Worm (Caenorhabditis elegans): Measurements from ENCODE around the gene pycr-1.

pycr-1 gene

ce11 chrX:12106004-12106403 lies 40.6 kb upstream of the pycr-1 start (continued):
- TF ChIP-seq mec-3 (tag; optimal IDR thresholded peaks at IDR 0.05; ENCODE audit: borderline replicate concordance) (peak; percentile 76), T23F11.4 (GFP tag; optimal IDR thresholded peaks at IDR 0.05) (peak; percentile 94), pax-1 (tag; optimal IDR thresholded peaks at IDR 0.05) (no peak), ceh-9 (tag; optimal IDR thresholded peaks at IDR 0.05) (peak; percentile 82), sdc-2 (tag; optimal IDR thresholded peaks at IDR 0.05) (peak; percentile 94), elt-4 (tag; optimal IDR thresholded peaks at IDR 0.05) (peak; percentile 77), hlh-15 (tag; optimal IDR thresholded peaks at IDR 0.05) (peak; percentile 96), F13H6.1 (tag; optimal IDR thresholded peaks at IDR 0.05) (peak; percentile 94), nfya-1 (tag; optimal IDR thresholded peaks at IDR 0.05) (peak; percentile 83), hlh-30 (tag; optimal IDR thresholded peaks at IDR 0.05; ENCODE audit: insufficient read depth) (peak; percentile 77), syd-9 (tag; optimal IDR thresholded peaks at IDR 0.05) (peak; percentile 94), ceh-31 (tag; optimal IDR thresholded peaks at IDR 0.05) (peak; percentile 88), nhr-11 (tag; optimal IDR thresholded peaks at IDR 0.05) (no peak), ahr-1 (tag; optimal IDR thresholded peaks at IDR 0.05) (peak; percentile 90), ets-4 (tag; optimal IDR thresholded peaks at IDR 0.05) (peak; percentile 79), fkh-6 (tag; optimal IDR thresholded peaks at IDR 0.05) (peak; percentile 96), pha-4 (tag; optimal IDR thresholded peaks at IDR 0.05) (no peak)

- no peak for TF ChIP-seq sdc-2 (tag; optimal IDR thresholded peaks at IDR 0.05)
- TF ChIP-seq pha-2 (tag; optimal IDR thresholded peaks at IDR 0.05) = no peak
- TF ChIP-seq elt-4 (tag; optimal IDR thresholded peaks at IDR 0.05) = no peak
- no peak for TF ChIP-seq ceh-14 (tag; optimal IDR thresholded peaks at IDR 0.05)
- no peak for TF ChIP-seq unc-86 (tag; optimal IDR thresholded peaks at IDR 0.05)
- TF ChIP-seq ceh-9 (tag; optimal IDR thresholded peaks at IDR 0.05) = no peak
- TF ChIP-seq eyg-1 (tag; optimal IDR thresholded peaks at IDR 0.05) = no peak
- TF ChIP-seq mec-3 (tag; optimal IDR thresholded peaks at IDR 0.05; ENCODE audit: borderline replicate concordance) = no peak
- no peak for TF ChIP-seq ceh-45 (GFP tag; IDR thresholded peaks at IDR 0.05)
- no peak for TF ChIP-seq ceh-48 (tag; optimal IDR thresholded peaks at IDR 0.05)
- TF ChIP-seq unc-3 (GFP tag; conservative IDR thresholded peaks at IDR 0.05) = no peak
- TF ChIP-seq unc-3 (tag; optimal IDR thresholded peaks at IDR 0.05) = no peak
- no peak for TF ChIP-seq C08G9.2 (tag; optimal IDR thresholded peaks at IDR 0.05)
- no peak for TF ChIP-seq ztf-16 (tag; optimal IDR thresholded peaks at IDR 0.05)
- TF ChIP-seq hlh-8 (tag; optimal IDR thresholded peaks at IDR 0.05) = no peak
- TF ChIP-seq fkh-10 (GFP tag; optimal IDR thresholded peaks at IDR 0.05) = no peak
- no peak for TF ChIP-seq ref-2 (tag; optimal IDR thresholded peaks at IDR 0.05)
- no peak for TF ChIP-seq hlh-15 (tag; optimal IDR thresholded peaks at IDR 0.05)
- TF ChIP-seq pqm-1 (tag; optimal IDR thresholded peaks at IDR 0.05) = no peak
- no peak for TF ChIP-seq nfya-1 (tag; optimal IDR thresholded peaks at IDR 0.05)
Observed at ce11 chrX:12108517-12109216, 38.0 kb upstream of the pycr-1 start, which contains the start of the genes W03G11.2 and lgc-13. Gene W03G11.2 (minus strand): TSS chrX:12108617. Gene lgc-13 (plus strand): TSS chrX:12109166.

DNA sequence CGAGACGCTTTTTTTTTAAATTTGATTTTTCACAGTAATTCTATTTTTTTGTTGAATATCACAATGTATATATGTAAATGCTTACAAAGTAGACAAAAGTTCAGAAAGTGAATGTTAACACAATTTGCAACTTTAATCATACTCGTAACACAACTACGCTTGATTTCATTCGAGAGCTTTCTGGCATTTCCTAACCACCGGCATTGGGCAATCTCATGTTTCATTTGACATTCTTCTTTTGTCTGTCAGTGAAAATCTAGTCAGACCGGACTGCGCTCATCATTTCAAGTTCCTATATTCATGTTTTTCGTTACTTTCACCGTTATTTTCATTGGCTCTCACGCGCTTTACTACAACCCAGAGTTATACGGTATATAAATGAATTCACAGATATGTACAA lies 35.4 kb upstream of the pycr-1 start, which contains the start of gene lgc-14:
Gene lgc-14 (plus strand): TSS at position 301 of the 400 bp plus-strand sequence.
- TF ChIP-seq nfya-1 (tag; optimal IDR thresholded peaks at IDR 0.05) (no peak), hlh-8 (tag; optimal IDR thresholded peaks at IDR 0.05) (no peak), K02D7.2 (tag; optimal IDR thresholded peaks at IDR 0.05) (no peak), dve-1 (tag; optimal IDR thresholded peaks at IDR 0.05) (no peak)

DNA sequence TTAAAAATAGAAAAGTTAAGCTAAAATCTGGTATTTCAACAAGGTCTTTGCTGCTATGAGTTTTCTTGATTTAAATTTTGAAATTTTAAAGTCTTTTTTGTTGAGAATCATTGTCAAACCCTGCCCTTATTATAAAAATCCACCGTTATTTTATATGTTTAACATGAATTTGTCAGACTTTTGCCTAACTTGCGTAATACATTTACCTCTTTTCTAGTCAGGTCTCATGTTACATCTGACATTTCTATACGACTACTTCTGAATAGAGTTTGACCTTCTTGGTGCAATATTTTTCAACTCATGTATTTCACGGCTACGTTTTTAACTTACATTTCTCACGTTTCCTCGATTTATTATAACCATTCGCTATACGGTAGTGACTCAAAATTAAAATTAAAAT lies 32.6 kb upstream of the pycr-1 start, which contains the start of gene lgc-15:
Gene lgc-15 (plus strand): TSS at position 301 of the 400 bp plus-strand sequence.
- TF ChIP-seq ceh-2 (tag; optimal IDR thresholded peaks at IDR 0.05) (no peak), hlh-6 (tag; optimal IDR thresholded peaks at IDR 0.05) (no peak), fkh-10 (GFP tag; optimal IDR thresholded peaks at IDR 0.05) (no peak), tbx-7 (tag; optimal IDR thresholded peaks at IDR 0.05) (no peak), ceh-9 (tag; optimal IDR thresholded peaks at IDR 0.05) (no peak), pqm-1 (tag; optimal IDR thresholded peaks at IDR 0.05) (no peak), ceh-19 (GFP tag; optimal IDR thresholded peaks at IDR 0.05) (no peak), dmd-4 (tag; optimal IDR thresholded peaks at IDR 0.05; ENCODE audit: borderline replicate concordance) (no peak)

All from whole organism, late embryonic.